Fruit fly (Drosophila melanogaster) whole organism, embryonic: ENCODE measurements around the gene nSMase.

ENCODE experiments used
- B-H2 ChIP-seq: fragments of 200-800 bp; sonication (Bioruptor generic); optimal IDR thresholded peaks from 2 replicates; lab custom pipeline; 2018; ENCODE audit warnings: missing biosample characterization, mild to moderate bottlenecking, missing genetic modification characterization
- BEAF-32 ChIP-seq: fragments of 200-800 bp; sonication (Bioruptor generic); optimal IDR thresholded peaks from 3 replicates; lab custom pipeline; 2017; ENCODE audit warnings: missing biosample characterization, missing genetic modification characterization, mild to moderate bottlenecking, moderate library complexity, missing genetic modification reagents
- CG11085 ChIP-seq: fragments of 200-800 bp; sonication (Bioruptor generic); IDR thresholded peaks from 2 replicates; pipeline ENCODE4 v1.3.6; 2022; ENCODE audit warnings: missing biosample characterization, missing genetic modification characterization
- CG11247 ChIP-seq: fragments of 200-800 bp; sonication (Bioruptor generic); IDR thresholded peaks from 2 replicates; pipeline ENCODE4 v1.3.6; 2022; ENCODE audit warnings: missing biosample characterization, missing genetic modification characterization
- CG11723 ChIP-seq: fragments of 200-800 bp; sonication (Bioruptor generic); optimal IDR thresholded peaks from 2 replicates; lab custom pipeline; 2017; ENCODE audit warnings: missing biosample characterization, mild to moderate bottlenecking, missing genetic modification characterization
- CG12071 ChIP-seq: fragments of 200-800 bp; sonication (Bioruptor generic); optimal IDR thresholded peaks from 3 replicates; lab custom pipeline; 2018; ENCODE audit warnings: missing biosample characterization, mild to moderate bottlenecking, missing genetic modification characterization
- CG12155 ChIP-seq: fragments of 200-800 bp; sonication (Bioruptor generic); optimal IDR thresholded peaks from 3 replicates; lab custom pipeline; 2016; ENCODE audit warnings: missing biosample characterization, missing genetic modification characterization
- CG13287 ChIP-seq: fragments of 200-800 bp; sonication (Bioruptor generic); IDR thresholded peaks from 2 replicates; pipeline ENCODE4 v1.3.6; 2022; ENCODE audit warnings: missing biosample characterization, missing genetic modification characterization; ENCODE audit not compliant: partially characterized antibody
- CG14050 ChIP-seq: fragments of 200-800 bp; sonication (Bioruptor generic); IDR thresholded peaks from 3 replicates; pipeline ENCODE4 v1.3.6; 2022; ENCODE audit warnings: missing biosample characterization, missing genetic modification characterization
- CG1529 ChIP-seq: fragments of 200-800 bp; sonication (Bioruptor generic); optimal IDR thresholded peaks from 3 replicates; lab custom pipeline; 2018; ENCODE audit warnings: missing biosample characterization, missing genetic modification characterization
- CG16779 ChIP-seq: fragments of 200-800 bp; sonication (Bioruptor generic); IDR thresholded peaks from 2 replicates; pipeline ENCODE4 v1.3.6; 2022; ENCODE audit warnings: missing biosample characterization, missing genetic modification characterization
- CG17328 ChIP-seq: fragments of 200-800 bp; sonication (Bioruptor generic); IDR thresholded peaks from 2 replicates; pipeline ENCODE4 v1.3.6; 2022; ENCODE audit warnings: missing biosample characterization, missing genetic modification characterization
- CG18619 ChIP-seq: fragments of 200-800 bp; sonication (Bioruptor generic); optimal IDR thresholded peaks from 3 replicates; lab custom pipeline; 2017; ENCODE audit warnings: missing biosample characterization, mild to moderate bottlenecking, missing genetic modification characterization
- CG18764 ChIP-seq: fragments of 200-800 bp; sonication (Bioruptor generic); optimal IDR thresholded peaks from 3 replicates; lab custom pipeline; 2016; ENCODE audit warnings: missing biosample characterization, missing genetic modification characterization
- CG2116 ChIP-seq: fragments of 200-800 bp; sonication (Bioruptor generic); optimal IDR thresholded peaks from 3 replicates; lab custom pipeline; 2018; ENCODE audit warnings: missing biosample characterization, mild to moderate bottlenecking, missing genetic modification characterization
- CG2202 ChIP-seq: fragments of 200-800 bp; sonication (Bioruptor generic); optimal IDR thresholded peaks from 2 replicates; lab custom pipeline; 2018; ENCODE audit warnings: missing biosample characterization, mild to moderate bottlenecking, missing genetic modification characterization
- CG2712 ChIP-seq: fragments of 200-800 bp; optimal IDR thresholded peaks from 3 replicates; lab custom pipeline; 2019; ENCODE audit warnings: missing biosample characterization, mild to moderate bottlenecking, missing genetic modification characterization, moderate library complexity
- CG43689 ChIP-seq: fragments of 200-800 bp; sonication (Bioruptor generic); IDR thresholded peaks from 2 replicates; pipeline ENCODE4 v1.3.6; 2022; ENCODE audit warnings: missing biosample characterization, missing genetic modification characterization
- CG6654 ChIP-seq: fragments of 200-800 bp; sonication (Bioruptor generic); optimal IDR thresholded peaks from 2 replicates; lab custom pipeline; 2017; ENCODE audit warnings: missing biosample characterization, mild to moderate bottlenecking, missing genetic modification characterization
- CG6791 ChIP-seq: fragments of 200-800 bp; sonication (Bioruptor generic); IDR thresholded peaks from 3 replicates; pipeline ENCODE4 v1.3.6; 2022; ENCODE audit warnings: missing biosample characterization, missing genetic modification characterization; ENCODE audit not compliant: partially characterized antibody
- CG7987 ChIP-seq: fragments of 200-800 bp; sonication (Bioruptor generic); optimal IDR thresholded peaks from 2 replicates; lab custom pipeline; 2018; ENCODE audit warnings: missing biosample characterization, mild to moderate bottlenecking, missing genetic modification characterization, moderate library complexity
- CG8290 ChIP-seq, 3 experiments: fragments of 200-800 bp; sonication (Bioruptor generic); optimal IDR thresholded peaks; 2 replicates each; lab custom pipeline; 2016 to 2019; ENCODE audit warnings: missing biosample characterization in 3 of 3, missing genetic modification characterization in 3 of 3, mild to moderate bottlenecking in 2 of 3, moderate library complexity in 1 of 3
- CG8765 ChIP-seq: fragments of 200-800 bp; sonication (Bioruptor generic); IDR thresholded peaks from 2 replicates; pipeline ENCODE4 v1.3.6; 2022; ENCODE audit warnings: missing biosample characterization, missing genetic modification characterization
- CG8924 ChIP-seq: fragments of 200-800 bp; optimal IDR thresholded peaks from 3 replicates; lab custom pipeline; 2019; ENCODE audit warnings: missing biosample characterization, mild to moderate bottlenecking, missing genetic modification characterization, moderate library complexity
- Drgx ChIP-seq: fragments of 200-800 bp; sonication (Bioruptor generic); IDR thresholded peaks from 2 replicates; pipeline ENCODE4 v1.3.6; 2022; ENCODE audit warnings: missing biosample characterization, missing genetic modification characterization
- HLH54F ChIP-seq: fragments of 200-800 bp; sonication (Bioruptor generic); optimal IDR thresholded peaks from 3 replicates; lab custom pipeline; 2016; ENCODE audit warnings: missing biosample characterization, missing genetic modification characterization
- HmgD ChIP-seq: fragments of 200-800 bp; sonication (Bioruptor generic); optimal IDR thresholded peaks from 3 replicates; lab custom pipeline; 2016; ENCODE audit warnings: missing biosample characterization, missing genetic modification characterization
- Hmx ChIP-seq: fragments of 200-800 bp; sonication (Bioruptor generic); optimal IDR thresholded peaks from 2 replicates; lab custom pipeline; 2016; ENCODE audit warnings: missing biosample characterization, missing genetic modification characterization
- Meics ChIP-seq: fragments of 200-800 bp; sonication (Bioruptor generic); optimal IDR thresholded peaks from 2 replicates; lab custom pipeline; 2017; ENCODE audit warnings: missing biosample characterization, mild to moderate bottlenecking, missing genetic modification characterization
- Nf-YA ChIP-seq: fragments of 200-800 bp; sonication (Bioruptor generic); IDR thresholded peaks from 2 replicates; pipeline ENCODE4 v1.3.6; 2022; ENCODE audit warnings: missing biosample characterization, missing genetic modification characterization
- Rx ChIP-seq: fragments of 200-800 bp; sonication (Bioruptor generic); IDR thresholded peaks from 2 replicates; pipeline ENCODE4 v1.3.6; 2022; ENCODE audit warnings: missing biosample characterization, missing genetic modification characterization
- Scr ChIP-seq: fragments of 200-800 bp; sonication (Bioruptor generic); IDR thresholded peaks from 2 replicates; pipeline ENCODE4 v1.3.6; 2022; ENCODE audit warnings: missing biosample characterization, missing genetic modification characterization; ENCODE audit not compliant: partially characterized antibody
- Sox102F ChIP-seq: fragments of 200-800 bp; sonication (Bioruptor generic); optimal IDR thresholded peaks from 2 replicates; lab custom pipeline; 2018; ENCODE audit warnings: missing biosample characterization, mild to moderate bottlenecking, missing genetic modification characterization, moderate library complexity
- abd-A ChIP-seq: fragments of 200-800 bp; sonication (Bioruptor generic); optimal IDR thresholded peaks from 3 replicates; lab custom pipeline; 2019; ENCODE audit warnings: missing biosample characterization, mild to moderate bottlenecking, missing genetic modification characterization, moderate library complexity
- ewg ChIP-seq: fragments of 200-800 bp; sonication (Bioruptor generic); optimal IDR thresholded peaks from 3 replicates; lab custom pipeline; 2017; ENCODE audit warnings: mild to moderate bottlenecking, missing biosample characterization, missing genetic modification reagents, missing genetic modification characterization
- eyg ChIP-seq: fragments of 200-800 bp; sonication (Bioruptor generic); optimal IDR thresholded peaks from 3 replicates; lab custom pipeline; 2016; ENCODE audit warnings: missing biosample characterization, missing genetic modification characterization
- hbn ChIP-seq: fragments of 200-800 bp; sonication (Bioruptor generic); IDR thresholded peaks from 2 replicates; pipeline ENCODE4 v1.3.6; 2022; ENCODE audit warnings: missing biosample characterization, missing genetic modification characterization; ENCODE audit not compliant: partially characterized antibody
- hth ChIP-seq: fragments of >200 bp; optimal IDR thresholded peaks from 2 replicates; lab custom pipeline; 2017; ENCODE audit warnings: inconsistent platforms
- klu ChIP-seq: fragments of 200-800 bp; sonication (Bioruptor generic); IDR thresholded peaks from 2 replicates; pipeline ENCODE4 v1.3.6; 2022; ENCODE audit warnings: missing biosample characterization, missing genetic modification characterization
- kni ChIP-seq: fragments of 200-800 bp; sonication (Bioruptor generic); optimal IDR thresholded peaks from 3 replicates; lab custom pipeline; 2017; ENCODE audit warnings: mild to moderate bottlenecking, missing biosample characterization, missing genetic modification reagents, missing genetic modification characterization
- lbe ChIP-seq: fragments of 200-800 bp; sonication (Bioruptor generic); optimal IDR thresholded peaks from 2 replicates; lab custom pipeline; 2016; ENCODE audit warnings: missing biosample characterization, mild to moderate bottlenecking, missing genetic modification characterization
- nerfin-1 ChIP-seq: fragments of 200-800 bp; sonication (Bioruptor generic); optimal IDR thresholded peaks from 3 replicates; lab custom pipeline; 2019; ENCODE audit warnings: missing biosample characterization, mild to moderate bottlenecking, missing genetic modification characterization, moderate library complexity
- nmo ChIP-seq: fragments of 200-800 bp; sonication (Bioruptor generic); optimal IDR thresholded peaks from 2 replicates; lab custom pipeline; 2018; ENCODE audit warnings: missing biosample characterization, mild to moderate bottlenecking, missing genetic modification characterization, moderate library complexity
- org-1 ChIP-seq: fragments of 200-800 bp; sonication (Bioruptor generic); optimal IDR thresholded peaks from 2 replicates; lab custom pipeline; 2017; ENCODE audit warnings: missing biosample characterization, missing genetic modification characterization
- phol ChIP-seq: fragments of 200-800 bp; sonication (Bioruptor generic); optimal IDR thresholded peaks from 3 replicates; lab custom pipeline; 2018; ENCODE audit warnings: missing biosample characterization, mild to moderate bottlenecking, missing genetic modification characterization, moderate library complexity
- sens-2 ChIP-seq: fragments of 200-800 bp; sonication (Bioruptor generic); IDR thresholded peaks from 2 replicates; pipeline ENCODE4 v1.3.6; 2022; ENCODE audit warnings: missing biosample characterization, missing genetic modification characterization
- slbo ChIP-seq: fragments of 200-800 bp; sonication (Bioruptor generic); IDR thresholded peaks from 2 replicates; pipeline ENCODE4 v1.3.6; 2022; ENCODE audit warnings: missing biosample characterization, missing genetic modification characterization
- slou ChIP-seq: fragments of 200-800 bp; sonication (Bioruptor generic); optimal IDR thresholded peaks from 3 replicates; lab custom pipeline; 2016; ENCODE audit warnings: missing biosample characterization, missing genetic modification characterization
- sqz ChIP-seq: fragments of 200-800 bp; sonication (Bioruptor generic); optimal IDR thresholded peaks from 3 replicates; lab custom pipeline; 2018; ENCODE audit warnings: missing biosample characterization, mild to moderate bottlenecking, missing genetic modification characterization
- zfh2 ChIP-seq: fragments of 200-800 bp; sonication (Bioruptor generic); optimal IDR thresholded peaks from 2 replicates; lab custom pipeline; 2016; ENCODE audit warnings: missing biosample characterization, missing genetic modification characterization

Gene nSMase

dm6 chr3L:3251659-3252490 is 32.9 kb downstream of the nSMase start (continued):
- TF ChIP-seq BEAF-32 (GFP tag; lab: Kevin White, UChicago) (no peak), Scr (GFP tag; lab: Robert Waterston, UW) (no peak), CG2712 (peak; percentile 22), CG8924 (tag; lab: Kevin White, UChicago) (no peak), CG2202 (tag; lab: Kevin White, UChicago) (no peak), Hmx (GFP tag; lab: Kevin White, UChicago) (no peak), klu (GFP tag; lab: Robert Waterston, UW) (no peak), CG11723 (GFP tag; lab: Kevin White, UChicago) (no peak), CG11085 (GFP tag; lab: Robert Waterston, UW) (no peak), slbo (GFP tag; lab: Robert Waterston, UW) (peak; percentile 56; the same call in 1 of the 2 replicates), zfh2 (GFP tag; lab: Kevin White, UChicago) (no peak), B-H2 (GFP tag; lab: Kevin White, UChicago) (no peak), sqz (GFP tag; lab: Kevin White, UChicago) (no peak), CG6654 (GFP tag; lab: Kevin White, UChicago) (no peak), CG7987 (GFP tag; lab: Kevin White, UChicago) (no peak), CG18764 (GFP tag; lab: Kevin White, UChicago) (no peak), ewg (GFP tag; lab: Kevin White, UChicago) (no peak), CG17328 (GFP tag; lab: Robert Waterston, UW) (no peak), abd-A (no peak), CG43689 (no peak), lbe (GFP tag; lab: Kevin White, UChicago) (peak; percentile 60), CG16779 (GFP tag; lab: Robert Waterston, UW) (no peak), Nf-YA (no peak), slou (GFP tag; lab: Kevin White, UChicago) (no peak), CG1529 (GFP tag; lab: Kevin White, UChicago) (no peak), hbn (GFP tag; lab: Robert Waterston, UW) (no peak), CG6791 (no peak), CG2116 (GFP tag; lab: Kevin White, UChicago) (no peak), CG11247 (GFP tag; lab: Robert Waterston, UW) (no peak), eyg (GFP tag; lab: Kevin White, UChicago) (no peak), CG8765 (GFP tag; lab: Robert Waterston, UW) (no peak), Drgx (no peak), CG13287 (GFP tag; lab: Robert Waterston, UW) (no peak), sens-2 (GFP tag; lab: Robert Waterston, UW) (no peak), CG12071 (no peak), CG8290 (GFP tag; optimal IDR thresholded peaks at IDR 0.05; lab: Kevin White, UChicago) (no peak), CG8290 (tag; optimal IDR thresholded peaks at IDR 0.05; lab: Kevin White, UChicago) (no peak), hth (lab: Kevin White, UChicago) (no peak), nmo (GFP tag; lab: Kevin White, UChicago) (peak; percentile 3), HmgD (GFP tag; lab: Kevin White, UChicago) (no peak), Meics (no peak), kni (no peak), Rx (GFP tag; lab: Robert Waterston, UW) (no peak), CG14050 (GFP tag; lab: Robert Waterston, UW) (no peak), CG12155 (GFP tag; lab: Kevin White, UChicago) (no peak), HLH54F (GFP tag; lab: Kevin White, UChicago) (no peak), Sox102F (GFP tag; lab: Kevin White, UChicago) (peak; percentile 2), CG18619 (GFP tag; lab: Kevin White, UChicago) (no peak), org-1 (no peak), nerfin-1 (no peak), phol (tag; lab: Kevin White, UChicago) (no peak)
